Worm (Caenorhabditis elegans): ENCODE measurements around the gene F23B12.7.

F23B12.7 gene

ce11 chrV:14449397-14449796, at the start of gene F23B12.7:
F23B12.7 (plus strand) TSS chrV:14449697.
- TF ChIP-seq mcd-1 (GFP tag; IDR thresholded peaks at IDR 0.05) (no peak), F23B12.7 (tag; optimal IDR thresholded peaks at IDR 0.05; ENCODE audit: insufficient read depth) (no peak), B0019.2 (GFP tag; conservative IDR thresholded peaks at IDR 0.05) (no peak), unc-62 (GFP tag; optimal IDR thresholded peaks at IDR 0.05) (no peak), hmg-1.2 (GFP tag; IDR thresholded peaks at IDR 0.05) (no peak), ceh-58 (GFP tag; IDR thresholded peaks at IDR 0.05) (no peak), lag-1 (GFP tag; IDR thresholded peaks at IDR 0.05) (no peak), pha-4 (tag; optimal IDR thresholded peaks at IDR 0.05) (no peak), lin-54 (GFP tag; optimal IDR thresholded peaks at IDR 0.05) (no peak), die-1 (tag; optimal IDR thresholded peaks at IDR 0.05) (no peak), zfh-2 (GFP tag; conservative IDR thresholded peaks at IDR 0.05) (no peak)

ce11 chrV:14405647-14406046, 43.9 kb upstream of the F23B12.7 start:
- TF ChIP-seq F57C9.4 (tag; optimal IDR thresholded peaks at IDR 0.05): no peak
- TF ChIP-seq hmg-20 (GFP tag; IDR thresholded peaks at IDR 0.05): no peak
- TF ChIP-seq hlh-12 (tag; optimal IDR thresholded peaks at IDR 0.05): no peak
- no peak for TF ChIP-seq B0261.1 (tag; optimal IDR thresholded peaks at IDR 0.05)
- no peak for TF ChIP-seq madf-8 (GFP tag; conservative IDR thresholded peaks at IDR 0.05)
- no peak for TF ChIP-seq T26A5.8 (tag; optimal IDR thresholded peaks at IDR 0.05)
- no peak for TF ChIP-seq Y53F4B.3 (GFP tag; IDR thresholded peaks at IDR 0.05)
- TF ChIP-seq rec-8 (tag; optimal IDR thresholded peaks at IDR 0.05): no peak
- TF ChIP-seq hlh-26 (GFP tag; conservative IDR thresholded peaks at IDR 0.05): no peak
- TF ChIP-seq lsy-27 (tag; optimal IDR thresholded peaks at IDR 0.05; ENCODE audit: borderline replicate concordance, insufficient read depth): no peak
- TF ChIP-seq bed-1 (GFP tag; IDR thresholded peaks at IDR 0.05): no peak
- no peak for TF ChIP-seq dox-1 (GFP tag; IDR thresholded peaks at IDR 0.05)
- TF ChIP-seq F10E7.11 (tag; optimal IDR thresholded peaks at IDR 0.05): no peak
- TF ChIP-seq zim-3 (tag; optimal IDR thresholded peaks at IDR 0.05): no peak
- no peak for TF ChIP-seq pbrm-1 (GFP tag; IDR thresholded peaks at IDR 0.05)
- no peak for TF ChIP-seq B0019.2 (GFP tag; conservative IDR thresholded peaks at IDR 0.05)

ce11 chrV:14408774-14409173, 40.7 kb upstream of the F23B12.7 start, which contains the start of gene gnrr-2:
gnrr-2 (plus strand) TSS chrV:14409074.
- TF ChIP-seq ceh-58 (GFP tag; IDR thresholded peaks at IDR 0.05) (no peak), cebp-1 (GFP tag; IDR thresholded peaks at IDR 0.05) (no peak), cebp-1 (tag; optimal IDR thresholded peaks at IDR 0.05) (no peak), ama-1 (optimal IDR thresholded peaks at IDR 0.05) (no peak), ama-1 (GFP tag; optimal IDR thresholded peaks at IDR 0.05) (no peak), mel-28 (tag; optimal IDR thresholded peaks at IDR 0.05; ENCODE audit: borderline replicate concordance) (no peak), F57C9.4 (tag; optimal IDR thresholded peaks at IDR 0.05) (no peak), unc-62 (GFP tag; optimal IDR thresholded peaks at IDR 0.05) (no peak), B0261.1 (tag; optimal IDR thresholded peaks at IDR 0.05) (no peak), attf-5 (GFP tag; optimal IDR thresholded peaks at IDR 0.05) (no peak)

- TF ChIP-seq cebp-2 (GFP tag; IDR thresholded peaks at IDR 0.05) (0 out of 2 replicates have a peak, but pooled peaks have one; percentile 13), bed-1 (GFP tag; IDR thresholded peaks at IDR 0.05) (no peak), cebp-1 (GFP tag; IDR thresholded peaks at IDR 0.05) (no peak), cebp-1 (tag; optimal IDR thresholded peaks at IDR 0.05) (peak; percentile 87), snpc-4 (GFP tag; optimal IDR thresholded peaks at IDR 0.05) (no peak), snpc-4 (tag; optimal IDR thresholded peaks at IDR 0.05) (peak in 2 of 4 experiments; percentile 85)
Measured at ce11 chrV:14409905-14410304, 39.6 kb upstream of the F23B12.7 start.

All from whole organism, young adult.